Fruit fly (Drosophila melanogaster) whole organism: Measurements from ENCODE around the gene Cyp313a1.

Experiments used
- CG8478 ChIP-seq: fragments of >200 bp; optimal IDR thresholded peaks from 2 replicates; lab custom pipeline; 2018; ENCODE audit warnings: inconsistent platforms
- Dll ChIP-seq: fragments of >200 bp; optimal IDR thresholded peaks from 2 replicates; lab custom pipeline; 2017
- EcR ChIP-seq, 2 experiments: fragments of >200 bp; optimal IDR thresholded peaks; 2 replicates each; lab custom pipeline; 2017; ENCODE audit warnings: missing biosample characterization in 2 of 2, missing genetic modification characterization in 2 of 2, missing genetic modification reagents in 2 of 2
- pan ChIP-seq: fragments of >200 bp; optimal IDR thresholded peaks from 2 replicates; lab custom pipeline; 2017
- psq ChIP-seq: fragments of >200 bp; optimal IDR thresholded peaks from 2 replicates; lab custom pipeline; 2017
- usp ChIP-seq: fragments of >200 bp; optimal IDR thresholded peaks from 2 replicates; lab custom pipeline; 2017; ENCODE audit warnings: missing biosample characterization, missing genetic modification characterization, mixed read lengths

The Cyp313a1 gene

dm6 chr3R:14565065-14565977, 44.5 kb downstream of the Cyp313a1 start, which contains the start of gene CG14852:
Gene CG14852 (plus strand): TSS chr3R:14565927.
- no peak for TF ChIP-seq pan (lab: Kevin White, UChicago)
- TF ChIP-seq psq (lab: Kevin White, UChicago): no peak
- TF ChIP-seq CG8478 (lab: Kevin White, UChicago): no peak
- no peak for TF ChIP-seq Dll (lab: Kevin White, UChicago)

dm6 chr3R:14567329-14567728, 46.5 kb downstream of the Cyp313a1 start, which contains the start of gene CG31313:
Gene CG31313 (minus strand): TSS chr3R:14567429.
- TF ChIP-seq pan (lab: Kevin White, UChicago): no peak
- TF ChIP-seq CG8478 (lab: Kevin White, UChicago): no peak
- TF ChIP-seq usp (GFP tag; lab: Kevin White, UChicago): no peak
- TF ChIP-seq EcR (GFP tag; optimal IDR thresholded peaks at IDR 0.05; lab: Kevin White, UChicago): no peak
- TF ChIP-seq psq (lab: Kevin White, UChicago): no peak
- no peak for TF ChIP-seq Dll (lab: Kevin White, UChicago)

- TF ChIP-seq pan (lab: Kevin White, UChicago) (no peak), psq (lab: Kevin White, UChicago) (no peak), usp (GFP tag; lab: Kevin White, UChicago) (no peak), CG8478 (lab: Kevin White, UChicago) (no peak), Dll (lab: Kevin White, UChicago) (no peak), EcR (GFP tag; optimal IDR thresholded peaks at IDR 0.05; lab: Kevin White, UChicago) (no peak)
These were observed 46.9 kb downstream of the Cyp313a1 start for dm6 chr3R:14567796-14568195.

- no peak for TF ChIP-seq Dll (lab: Kevin White, UChicago)
- no peak for TF ChIP-seq CG8478 (lab: Kevin White, UChicago)
- TF ChIP-seq psq (lab: Kevin White, UChicago): no peak
- no peak for TF ChIP-seq usp (GFP tag; lab: Kevin White, UChicago)
- TF ChIP-seq EcR (GFP tag; optimal IDR thresholded peaks at IDR 0.05; lab: Kevin White, UChicago): no peak
- TF ChIP-seq pan (lab: Kevin White, UChicago): no peak
These were observed 47.8 kb downstream of the Cyp313a1 start, which contains the start of gene CG8066 for dm6 chr3R:14568501-14569137. Gene CG8066 (minus strand): TSS chr3R:14568847.

dm6 chr3R:14569411-14570107, 48.7 kb downstream of the Cyp313a1 start, which contains the start of gene Cys:
Gene Cys (minus strand): TSS chr3R:14569644.
- TF ChIP-seq EcR (GFP tag; optimal IDR thresholded peaks at IDR 0.05; lab: Kevin White, UChicago): no peak
- no peak for TF ChIP-seq usp (GFP tag; lab: Kevin White, UChicago)
- no peak for TF ChIP-seq psq (lab: Kevin White, UChicago)
- TF ChIP-seq CG8478 (lab: Kevin White, UChicago): no peak
- TF ChIP-seq pan (lab: Kevin White, UChicago): no peak
- TF ChIP-seq Dll (lab: Kevin White, UChicago): no peak
